Worm (Caenorhabditis elegans) whole organism, midembryonic: Measurements from ENCODE around the gene gcy-3.
"Not testable (repeated sequence)": the region's sequence is repeated elsewhere in the genome, so short reads cannot be mapped to it uniquely, and the experiment has no call there.

ENCODE experiments used
- T22C8.4 ChIP-seq: fragments of 200-800 bp; sonication (Bioruptor generic); IDR thresholded peaks from 2 replicates; pipeline ENCODE4 v1.3.6; 2022; ENCODE audit warnings: missing genetic modification characterization, missing compliant biosample characterization
- cog-1 ChIP-seq: sonication (generic microtip); optimal IDR thresholded peaks from 2 replicates; lab custom pipeline; 2016; ENCODE audit warnings: missing genetic modification characterization, missing compliant biosample characterization
- flt-1 ChIP-seq: fragments of 200-800 bp; sonication (Bioruptor generic); IDR thresholded peaks from 2 replicates; pipeline ENCODE4 v1.3.6; 2022; ENCODE audit warnings: missing genetic modification characterization, missing compliant biosample characterization
- klf-2 ChIP-seq: fragments of 200-800 bp; sonication (Bioruptor generic); conservative IDR thresholded peaks from 2 replicates; pipeline ENCODE4 v1.3.6; 2022; ENCODE audit warnings: missing genetic modification reagents, missing genetic modification characterization, missing compliant biosample characterization
- med-1 ChIP-seq: sonication (generic microtip); optimal IDR thresholded peaks from 2 replicates; lab custom pipeline; 2017; ENCODE audit warnings: missing genetic modification characterization, mild to moderate bottlenecking, missing compliant biosample characterization, antibody characterized with exemption, missing genetic modification reagents; ENCODE audit not compliant: insufficient read depth
- tab-1 ChIP-seq: fragments of 200-800 bp; sonication (Bioruptor generic); IDR thresholded peaks from 2 replicates; pipeline ENCODE4 v1.3.6; 2022; ENCODE audit warnings: missing genetic modification characterization, missing compliant biosample characterization
- ztf-23 ChIP-seq: fragments of 200-800 bp; sonication (Bioruptor generic); IDR thresholded peaks from 2 replicates; pipeline ENCODE4 v1.3.6; 2022; ENCODE audit warnings: missing genetic modification reagents, missing genetic modification characterization, missing compliant biosample characterization

- TF ChIP-seq ztf-23 (GFP tag; lab: Robert Waterston, UW); tab-1 (GFP tag; lab: Robert Waterston, UW); cog-1; flt-1 (GFP tag; lab: Robert Waterston, UW); klf-2 (GFP tag; lab: Robert Waterston, UW); med-1 (GFP tag; lab: Kevin White, UChicago); T22C8.4 (GFP tag; lab: Robert Waterston, UW): not testable (repeated sequence)
Observed at ce11 chrII:9461881-9462280, 45.2 kb downstream of the gcy-3 start, which contains the start of gene chil-21.
